Fruit fly (Drosophila melanogaster) whole organism, embryonic: ENCODE results near the gene Chchd2.

ENCODE experiments used
- Aef1 ChIP-seq: fragments of 200-800 bp; sonication (Bioruptor generic); IDR thresholded peaks from 3 replicates; pipeline ENCODE4 v1.3.6; 2022; ENCODE audit warnings: missing biosample characterization, missing genetic modification characterization
- Antp ChIP-seq: fragments of 200-800 bp; sonication (Bioruptor generic); optimal IDR thresholded peaks from 3 replicates; lab custom pipeline; 2016; ENCODE audit warnings: missing biosample characterization, missing genetic modification characterization
- Atf3 ChIP-seq: fragments of 200-800 bp; sonication (Bioruptor generic); optimal IDR thresholded peaks from 3 replicates; lab custom pipeline; 2016; ENCODE audit warnings: missing biosample characterization, missing genetic modification characterization
- Awh ChIP-seq: fragments of 200-800 bp; sonication (Bioruptor generic); IDR thresholded peaks from 2 replicates; pipeline ENCODE4, ENCODE4 v1.3.6; 2022; ENCODE audit warnings: missing biosample characterization, missing genetic modification characterization
- CG10147 ChIP-seq: fragments of 200-800 bp; sonication (Bioruptor generic); optimal IDR thresholded peaks from 2 replicates; lab custom pipeline; 2019; ENCODE audit warnings: missing biosample characterization, mild to moderate bottlenecking, missing genetic modification characterization, moderate library complexity
- CG10267 ChIP-seq: fragments of 200-800 bp; sonication (Bioruptor generic); optimal IDR thresholded peaks from 2 replicates; lab custom pipeline; 2018; ENCODE audit warnings: missing biosample characterization, mild to moderate bottlenecking, missing genetic modification characterization, moderate library complexity
- CG10366 ChIP-seq: fragments of 200-800 bp; sonication (Bioruptor generic); IDR thresholded peaks from 2 replicates; pipeline ENCODE4 v1.3.6; 2022; ENCODE audit warnings: missing biosample characterization, missing genetic modification characterization
- CG10654 ChIP-seq: fragments of 200-800 bp; sonication (Bioruptor generic); optimal IDR thresholded peaks from 2 replicates; lab custom pipeline; 2016; ENCODE audit warnings: missing biosample characterization, missing genetic modification characterization
- CG11504 ChIP-seq: fragments of 200-800 bp; sonication (Bioruptor generic); optimal IDR thresholded peaks from 3 replicates; lab custom pipeline; 2019; ENCODE audit warnings: missing biosample characterization, mild to moderate bottlenecking, missing genetic modification characterization, moderate library complexity
- CG12104 ChIP-seq: fragments of 200-800 bp; sonication (Bioruptor generic); optimal IDR thresholded peaks from 3 replicates; lab custom pipeline; 2016; ENCODE audit warnings: missing biosample characterization, missing genetic modification characterization
- CG13424 ChIP-seq: fragments of 200-800 bp; sonication (Bioruptor generic); optimal IDR thresholded peaks from 2 replicates; lab custom pipeline; 2019; ENCODE audit warnings: missing biosample characterization, mild to moderate bottlenecking, missing genetic modification characterization, moderate library complexity
- CG15011 ChIP-seq: fragments of 200-800 bp; sonication (Bioruptor generic); optimal IDR thresholded peaks from 3 replicates; lab custom pipeline; 2018; ENCODE audit warnings: missing biosample characterization, mild to moderate bottlenecking, missing genetic modification characterization
- CG1602 ChIP-seq: fragments of 200-800 bp; sonication (Bioruptor generic); optimal IDR thresholded peaks from 3 replicates; lab custom pipeline; 2016; ENCODE audit warnings: missing biosample characterization, missing genetic modification characterization
- CG2116 ChIP-seq: fragments of 200-800 bp; sonication (Bioruptor generic); optimal IDR thresholded peaks from 3 replicates; lab custom pipeline; 2018; ENCODE audit warnings: missing biosample characterization, mild to moderate bottlenecking, missing genetic modification characterization
- CG2678 ChIP-seq: fragments of 200-800 bp; sonication (Bioruptor generic); optimal IDR thresholded peaks from 3 replicates; lab custom pipeline; 2019; ENCODE audit warnings: missing biosample characterization, mild to moderate bottlenecking, missing genetic modification characterization, moderate library complexity
- CG2712 ChIP-seq: fragments of 200-800 bp; optimal IDR thresholded peaks from 3 replicates; lab custom pipeline; 2019; ENCODE audit warnings: missing biosample characterization, mild to moderate bottlenecking, missing genetic modification characterization, moderate library complexity
- CG34422 ChIP-seq: fragments of 200-800 bp; sonication (Bioruptor generic); IDR thresholded peaks from 3 replicates; pipeline ENCODE4 v1.3.6; 2022; ENCODE audit warnings: missing biosample characterization, missing genetic modification characterization
- CG3838 ChIP-seq: fragments of 200-800 bp; sonication (Bioruptor generic); optimal IDR thresholded peaks from 3 replicates; lab custom pipeline; 2016; ENCODE audit warnings: missing biosample characterization, missing genetic modification characterization
- CG3995 ChIP-seq: fragments of 200-800 bp; sonication (Bioruptor generic); optimal IDR thresholded peaks from 3 replicates; lab custom pipeline; 2016; ENCODE audit warnings: missing biosample characterization, missing genetic modification characterization
- CG4282 ChIP-seq: fragments of 200-800 bp; sonication (Bioruptor generic); optimal IDR thresholded peaks from 2 replicates; lab custom pipeline; 2016; ENCODE audit warnings: missing biosample characterization, missing genetic modification characterization
- CG4360 ChIP-seq: fragments of 200-800 bp; sonication (Bioruptor generic); IDR thresholded peaks from 2 replicates; pipeline ENCODE4 v1.3.6; 2022; ENCODE audit warnings: missing biosample characterization, missing genetic modification characterization
- CG5953 ChIP-seq: fragments of 200-800 bp; sonication (Bioruptor generic); IDR thresholded peaks from 2 replicates; pipeline ENCODE4 v1.3.6; 2022; ENCODE audit warnings: missing biosample characterization, missing genetic modification characterization
- CG6175 ChIP-seq: fragments of 200-800 bp; sonication (Bioruptor generic); IDR thresholded peaks from 3 replicates; pipeline ENCODE4 v1.3.6; 2022; ENCODE audit warnings: missing biosample characterization, missing genetic modification characterization
- CG6654 ChIP-seq: fragments of 200-800 bp; sonication (Bioruptor generic); optimal IDR thresholded peaks from 2 replicates; lab custom pipeline; 2017; ENCODE audit warnings: missing biosample characterization, mild to moderate bottlenecking, missing genetic modification characterization
- CG6791 ChIP-seq: fragments of 200-800 bp; sonication (Bioruptor generic); IDR thresholded peaks from 3 replicates; pipeline ENCODE4 v1.3.6; 2022; ENCODE audit warnings: missing biosample characterization, missing genetic modification characterization; ENCODE audit not compliant: partially characterized antibody
- CG6854 ChIP-seq: fragments of 200-800 bp; sonication (Bioruptor generic); optimal IDR thresholded peaks from 3 replicates; lab custom pipeline; 2017; ENCODE audit warnings: missing biosample characterization, mild to moderate bottlenecking, missing genetic modification characterization
- CG7786 ChIP-seq: fragments of 200-800 bp; sonication (Bioruptor generic); optimal IDR thresholded peaks from 2 replicates; lab custom pipeline; 2016; ENCODE audit warnings: missing biosample characterization, missing genetic modification characterization
- CG8765 ChIP-seq: fragments of 200-800 bp; sonication (Bioruptor generic); IDR thresholded peaks from 2 replicates; pipeline ENCODE4 v1.3.6; 2022; ENCODE audit warnings: missing biosample characterization, missing genetic modification characterization
- Dad ChIP-seq: fragments of 200-800 bp; sonication (Bioruptor generic); optimal IDR thresholded peaks from 3 replicates; lab custom pipeline; 2016; ENCODE audit warnings: missing biosample characterization, missing genetic modification characterization
- Dfd ChIP-seq, 2 experiments: fragments of >200 bp; optimal IDR thresholded peaks; 2 replicates each; lab custom pipeline; 2017; ENCODE audit warnings: missing biosample characterization in 2 of 2, missing genetic modification characterization in 2 of 2
- Dip3 ChIP-seq: fragments of 200-800 bp; sonication (Bioruptor generic); optimal IDR thresholded peaks from 3 replicates; lab custom pipeline; 2016; ENCODE audit warnings: missing biosample characterization, missing genetic modification characterization
- Doc2 ChIP-seq: fragments of 200-800 bp; sonication (Bioruptor generic); IDR thresholded peaks from 2 replicates; pipeline ENCODE4 v1.3.6; 2022; ENCODE audit warnings: missing biosample characterization, missing genetic modification characterization
- Gsc ChIP-seq: fragments of 200-800 bp; sonication (Bioruptor generic); IDR thresholded peaks from 2 replicates; pipeline ENCODE4 v1.3.6; 2022; ENCODE audit warnings: missing biosample characterization, missing genetic modification characterization
- Hand ChIP-seq: fragments of 200-800 bp; sonication (Bioruptor generic); optimal IDR thresholded peaks from 2 replicates; lab custom pipeline; 2017; ENCODE audit warnings: mild to moderate bottlenecking, missing biosample characterization, missing genetic modification reagents, missing genetic modification characterization
- Jarid2 ChIP-seq: fragments of 200-800 bp; sonication (Bioruptor generic); optimal IDR thresholded peaks from 3 replicates; lab custom pipeline; 2017; ENCODE audit warnings: mild to moderate bottlenecking, missing biosample characterization, missing genetic modification reagents, missing genetic modification characterization
- Mes4 ChIP-seq: fragments of 200-800 bp; sonication (Bioruptor generic); optimal IDR thresholded peaks from 2 replicates; lab custom pipeline; 2016; ENCODE audit warnings: missing biosample characterization, missing genetic modification characterization
- Optix ChIP-seq: fragments of 200-800 bp; sonication (Bioruptor generic); IDR thresholded peaks from 3 replicates; pipeline ENCODE4 v1.3.6; 2022; ENCODE audit warnings: missing biosample characterization, missing genetic modification characterization
- PHDP ChIP-seq: fragments of 200-800 bp; sonication (Bioruptor generic); optimal IDR thresholded peaks from 3 replicates; lab custom pipeline; 2018; ENCODE audit warnings: missing biosample characterization, mild to moderate bottlenecking, missing genetic modification characterization, moderate library complexity
- Rfx ChIP-seq: fragments of 200-800 bp; sonication (Bioruptor generic); IDR thresholded peaks from 2 replicates; pipeline ENCODE4 v1.3.6; 2022; ENCODE audit warnings: missing biosample characterization, missing genetic modification characterization
- Side ChIP-seq: fragments of 200-800 bp; sonication (Bioruptor generic); optimal IDR thresholded peaks from 2 replicates; lab custom pipeline; 2016; ENCODE audit warnings: missing biosample characterization, missing genetic modification characterization
- abd-A ChIP-seq: fragments of 200-800 bp; sonication (Bioruptor generic); optimal IDR thresholded peaks from 3 replicates; lab custom pipeline; 2019; ENCODE audit warnings: missing biosample characterization, mild to moderate bottlenecking, missing genetic modification characterization, moderate library complexity
- ac ChIP-seq: fragments of 200-800 bp; sonication (Bioruptor generic); optimal IDR thresholded peaks from 3 replicates; lab custom pipeline; 2017; ENCODE audit warnings: missing biosample characterization, mild to moderate bottlenecking, missing genetic modification characterization
- ap ChIP-seq: fragments of 200-800 bp; sonication (Bioruptor generic); IDR thresholded peaks from 2 replicates; pipeline ENCODE4 v1.3.6; 2022; ENCODE audit warnings: missing biosample characterization, missing genetic modification characterization
- ase ChIP-seq: fragments of 200-800 bp; sonication (Bioruptor generic); IDR thresholded peaks from 3 replicates; pipeline ENCODE4 v1.3.6; 2022; ENCODE audit warnings: missing biosample characterization, missing genetic modification characterization
- hth ChIP-seq: fragments of >200 bp; optimal IDR thresholded peaks from 2 replicates; lab custom pipeline; 2017; ENCODE audit warnings: inconsistent platforms
- p53 ChIP-seq: fragments of 200-800 bp; sonication (Bioruptor generic); optimal IDR thresholded peaks from 2 replicates; lab custom pipeline; 2016; ENCODE audit warnings: missing biosample characterization, missing genetic modification characterization
- peb ChIP-seq: fragments of 200-800 bp; sonication (Bioruptor generic); IDR thresholded peaks from 2 replicates; pipeline ENCODE4 v1.3.6; 2022; ENCODE audit warnings: missing biosample characterization, missing genetic modification characterization
- sim ChIP-seq: fragments of 200-800 bp; sonication (Bioruptor generic); IDR thresholded peaks from 2 replicates; pipeline ENCODE4 v1.3.6; 2022; ENCODE audit warnings: missing biosample characterization, missing genetic modification characterization
- sna ChIP-seq: fragments of 200-800 bp; sonication (Bioruptor generic); IDR thresholded peaks from 2 replicates; pipeline ENCODE4 v1.3.6; 2022; ENCODE audit warnings: missing biosample characterization, missing genetic modification characterization; ENCODE audit not compliant: partially characterized antibody
- tgo ChIP-seq: fragments of 200-800 bp; sonication (Bioruptor generic); IDR thresholded peaks from 3 replicates; pipeline ENCODE4 v1.3.6; 2022; ENCODE audit warnings: missing biosample characterization, missing genetic modification characterization

Chchd2 gene

dm6 chrX:17125017-17125821, 23.6 kb upstream of the Chchd2 start (continued):
- TF ChIP-seq Doc2 (GFP tag; lab: Robert Waterston, UW) (no peak), CG15011 (GFP tag; lab: Kevin White, UChicago) (peak; percentile 27), CG13424 (peak; percentile 81), Hand (peak; percentile 58), CG3995 (GFP tag; lab: Kevin White, UChicago) (no peak), CG10267 (tag; lab: Kevin White, UChicago) (peak; percentile 42), Antp (GFP tag; lab: Kevin White, UChicago) (peak; percentile 7), Aef1 (GFP tag; lab: Robert Waterston, UW) (peak; percentile 69), Mes4 (no peak), CG11504 (tag; lab: Kevin White, UChicago) (peak; percentile 78), CG7786 (peak; percentile 13), Atf3 (no peak), ac (GFP tag; lab: Kevin White, UChicago) (no peak), CG6175 (GFP tag; lab: Robert Waterston, UW) (peak; percentile 21; the same call in 1 of the 3 replicates), CG4360 (no peak), CG5953 (GFP tag; lab: Robert Waterston, UW) (peak; percentile 56), CG34422 (GFP tag; lab: Robert Waterston, UW) (peak; percentile 67; the same call in 2 of the 3 replicates), PHDP (peak; percentile 68), ase (GFP tag; lab: Robert Waterston, UW) (peak; percentile 58; the same call in 1 of the 3 replicates), CG2678 (tag; lab: Kevin White, UChicago) (peak; percentile 89), CG2116 (GFP tag; lab: Kevin White, UChicago) (no peak), CG4282 (GFP tag; lab: Kevin White, UChicago) (no peak), hth (lab: Kevin White, UChicago) (no peak), CG10147 (GFP tag; lab: Kevin White, UChicago) (peak; percentile 72), Jarid2 (GFP tag; lab: Kevin White, UChicago) (no peak), CG1602 (GFP tag; lab: Kevin White, UChicago) (peak; percentile 33), sim (GFP tag; lab: Robert Waterston, UW) (no peak), CG8765 (peak; percentile 58; the same call in 1 of the 2 replicates), Dad (GFP tag; lab: Kevin White, UChicago) (no peak), CG6791 (GFP tag; lab: Robert Waterston, UW) (peak; percentile 88), CG2712 (tag; lab: Kevin White, UChicago) (peak; percentile 71), sna (GFP tag; lab: Robert Waterston, UW) (peak; percentile 92), CG6654 (peak; percentile 40), CG6854 (GFP tag; lab: Kevin White, UChicago) (peak; percentile 71), tgo (GFP tag; lab: Robert Waterston, UW) (peak; percentile 75), Dfd (GFP tag; optimal IDR thresholded peaks at IDR 0.05; lab: Kevin White, UChicago) (no peak), abd-A (no peak), Dip3 (peak; percentile 13), CG12104 (peak; percentile 10), CG3838 (GFP tag; lab: Kevin White, UChicago) (no peak), peb (GFP tag; lab: Robert Waterston, UW) (peak; percentile 36; the same call in 1 of the 2 replicates), ap (0 out of 2 replicates have a peak, but pooled peaks have one; percentile 40), CG10654 (GFP tag; lab: Kevin White, UChicago) (peak; percentile 44), Side (peak; percentile 26), Awh (GFP tag; lab: Robert Waterston, UW) (peak; percentile 56; the same call in 1 of the 2 replicates), Optix (GFP tag; lab: Robert Waterston, UW) (peak; percentile 35; the same call in 1 of the 3 replicates), p53 (no peak), CG10366 (GFP tag; lab: Robert Waterston, UW) (peak; percentile 73), Rfx (GFP tag; lab: Robert Waterston, UW) (peak; percentile 83), Gsc (no peak)
